Fruit fly (Drosophila melanogaster): Measurements from ENCODE around the gene Tango2.

Gene Tango2

dm6 chrX:13643961-13644360, 27.2 kb downstream of the Tango2 start (continued):
- peak; percentile 24 for TF ChIP-seq net (GFP tag; optimal IDR thresholded peaks at IDR 0.05)
- peak; percentile 65 for TF ChIP-seq CG7368 (GFP tag; optimal IDR thresholded peaks at IDR 0.05)
- TF ChIP-seq Blimp-1 (GFP tag; optimal IDR thresholded peaks at IDR 0.05), result no peak
- no peak for TF ChIP-seq Eip93F (GFP tag; optimal IDR thresholded peaks at IDR 0.05)
- peak; percentile 52; the same call in 2 of the 3 replicates for TF ChIP-seq CG8119 (GFP tag; IDR thresholded peaks at IDR 0.05)
- TF ChIP-seq CG15336 (GFP tag; IDR thresholded peaks at IDR 0.05), result peak; percentile 58
- no peak for TF ChIP-seq Hr38 (GFP tag; optimal IDR thresholded peaks at IDR 0.05)
- TF ChIP-seq Eip75B (GFP tag; optimal IDR thresholded peaks at IDR 0.05), result peak; percentile 62
- peak; percentile 36 for TF ChIP-seq Ets21C (GFP tag; optimal IDR thresholded peaks at IDR 0.05)
- 0 out of 2 replicates have a peak, but pooled peaks have one; percentile 33 for TF ChIP-seq CG11294 (GFP tag; IDR thresholded peaks at IDR 0.05)
- TF ChIP-seq CG32006 (GFP tag; optimal IDR thresholded peaks at IDR 0.05), result peak; percentile 5
- TF ChIP-seq vri (GFP tag; optimal IDR thresholded peaks at IDR 0.05), result peak; percentile 42
- peak; percentile 19 for TF ChIP-seq spab (GFP tag; optimal IDR thresholded peaks at IDR 0.05)

DNA sequence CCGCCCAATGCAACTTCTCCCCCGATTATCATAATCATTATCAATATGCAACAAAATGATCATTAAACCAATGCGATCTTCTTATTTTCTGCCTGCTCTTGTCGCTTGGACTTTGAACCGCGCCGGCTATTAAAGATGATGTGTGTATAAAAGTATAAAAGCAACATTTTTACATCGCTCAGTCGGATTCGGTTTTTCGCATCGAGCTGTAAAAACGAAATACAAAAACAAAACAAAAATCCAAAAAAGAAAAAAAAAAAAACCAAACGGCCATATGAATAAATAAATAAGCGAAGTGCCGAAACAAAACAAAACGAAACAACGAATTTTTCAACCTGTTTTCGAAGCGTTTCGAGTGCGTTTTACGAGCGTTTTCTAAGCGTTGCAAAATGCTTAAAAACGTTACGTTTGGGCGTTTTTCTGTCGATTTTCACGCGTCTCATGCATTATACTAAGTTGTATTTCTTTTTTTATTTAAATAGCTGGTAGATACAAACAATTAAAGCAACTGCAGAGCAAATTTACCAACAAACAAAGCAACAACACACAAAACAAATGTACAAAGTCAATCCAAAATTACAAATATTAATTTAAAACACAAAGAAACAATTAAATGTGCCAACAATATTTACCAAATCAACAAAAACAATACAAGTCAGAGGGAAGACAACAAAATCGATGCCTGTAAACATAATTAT, 28.1 kb downstream of the Tango2 start:
- TF ChIP-seq vri (GFP tag; optimal IDR thresholded peaks at IDR 0.05), result no peak
- no peak for TF ChIP-seq CG7368 (GFP tag; optimal IDR thresholded peaks at IDR 0.05)
- no peak for TF ChIP-seq Ets21C (GFP tag; optimal IDR thresholded peaks at IDR 0.05)
- peak; percentile 49; the same call in 1 of the 3 replicates for TF ChIP-seq CG6163 (GFP tag; IDR thresholded peaks at IDR 0.05)
- TF ChIP-seq spab (GFP tag; optimal IDR thresholded peaks at IDR 0.05), result peak; percentile 50
- TF ChIP-seq ss (GFP tag; optimal IDR thresholded peaks at IDR 0.05), result peak; percentile 87 to 89
- no peak for TF ChIP-seq Sox14 (GFP tag; optimal IDR thresholded peaks at IDR 0.05)
- no peak for TF ChIP-seq dac (GFP tag; optimal IDR thresholded peaks at IDR 0.05)
- TF ChIP-seq OdsH (GFP tag; optimal IDR thresholded peaks at IDR 0.05), result no peak
- TF ChIP-seq CG3919 (GFP tag; optimal IDR thresholded peaks at IDR 0.05), result peak; percentile 14
- peak; percentile 35 for TF ChIP-seq Eip75B (GFP tag; optimal IDR thresholded peaks at IDR 0.05)
- peak; percentile 38; the same call in 1 of the 2 replicates for TF ChIP-seq CG15336 (GFP tag; IDR thresholded peaks at IDR 0.05)
- peak; percentile 4 for TF ChIP-seq CG8319 (GFP tag; optimal IDR thresholded peaks at IDR 0.05)
- TF ChIP-seq Hr4 (GFP tag; optimal IDR thresholded peaks at IDR 0.05), result no peak
- TF ChIP-seq CG6276 (GFP tag; optimal IDR thresholded peaks at IDR 0.05), result peak; percentile 62
- TF ChIP-seq CG31627 (GFP tag; optimal IDR thresholded peaks at IDR 0.05), result no peak
- peak; percentile 15 for TF ChIP-seq CG3032 (tag; optimal IDR thresholded peaks at IDR 0.05)
- no peak for TF ChIP-seq CG11294 (GFP tag; IDR thresholded peaks at IDR 0.05)
- TF ChIP-seq dsx (GFP tag; optimal IDR thresholded peaks at IDR 0.05; ENCODE audit: poor library complexity, severe bottlenecking), result peak; percentile 57
- peak; percentile 44 for TF ChIP-seq net (GFP tag; optimal IDR thresholded peaks at IDR 0.05)
- no peak for TF ChIP-seq acj6 (GFP tag; optimal IDR thresholded peaks at IDR 0.05)
- peak; percentile 90 for TF ChIP-seq CG9139 (GFP tag; optimal IDR thresholded peaks at IDR 0.05)
- TF ChIP-seq Blimp-1 (GFP tag; optimal IDR thresholded peaks at IDR 0.05), result no peak
- TF ChIP-seq Hr38 (GFP tag; optimal IDR thresholded peaks at IDR 0.05), result no peak
- peak; percentile 77 for TF ChIP-seq Eip78C (GFP tag)
- no peak for TF ChIP-seq lz (GFP tag; optimal IDR thresholded peaks at IDR 0.05)
- peak; percentile 51 for TF ChIP-seq fkh (GFP tag; optimal IDR thresholded peaks at IDR 0.05)
- peak; percentile 31 for TF ChIP-seq CG1621 (tag; optimal IDR thresholded peaks at IDR 0.05)
- TF ChIP-seq cyc (GFP tag; optimal IDR thresholded peaks at IDR 0.05), result no peak
- peak; percentile 8 for TF ChIP-seq achi (GFP tag; optimal IDR thresholded peaks at IDR 0.05)
- no peak for TF ChIP-seq CG11762 (GFP tag; optimal IDR thresholded peaks at IDR 0.05; ENCODE audit: insufficient read depth)
- TF ChIP-seq topi (GFP tag; optimal IDR thresholded peaks at IDR 0.05), result peak; percentile 30
- TF ChIP-seq CG8632 (GFP tag; optimal IDR thresholded peaks at IDR 0.05), result peak; percentile 33
- TF ChIP-seq salr (GFP tag; optimal IDR thresholded peaks at IDR 0.05), result peak in 1 of 2 experiments; percentile 0
- peak; percentile 83 for TF ChIP-seq CG6808 (GFP tag; optimal IDR thresholded peaks at IDR 0.05)
- no peak for TF ChIP-seq Gug (GFP tag; IDR thresholded peaks at IDR 0.05)
- peak; percentile 21 for TF ChIP-seq Met (GFP tag; optimal IDR thresholded peaks at IDR 0.05)
- peak; percentile 59 for TF ChIP-seq svp (GFP tag)
- TF ChIP-seq Smox (GFP tag; optimal IDR thresholded peaks at IDR 0.05), result no peak
- TF ChIP-seq CG32006 (GFP tag; optimal IDR thresholded peaks at IDR 0.05), result no peak
- TF ChIP-seq CG10669 (GFP tag; optimal IDR thresholded peaks at IDR 0.05), result no peak
- peak; percentile 71 for TF ChIP-seq Eip93F (GFP tag; optimal IDR thresholded peaks at IDR 0.05)
- no peak for TF ChIP-seq fd85E (GFP tag; optimal IDR thresholded peaks at IDR 0.05)
- TF ChIP-seq CG6792 (GFP tag; optimal IDR thresholded peaks at IDR 0.05), result no peak
- peak; percentile 0 for TF ChIP-seq Lpt (GFP tag; optimal IDR thresholded peaks at IDR 0.05)
